Fruit fly (Drosophila melanogaster): ENCODE measurements around the gene CG12531.

The CG12531 gene

dm6 chrX:19704083-19704482 lies 14.6 kb upstream of the CG12531 start, which contains the start of the genes CG14230 and CG14232 (continued):
- TF ChIP-seq CG34224 (GFP tag; IDR thresholded peaks at IDR 0.05; ENCODE audit: partially characterized antibody) = peak; percentile 56; the same call in 2 of the 3 replicates
- TF ChIP-seq ttk (GFP tag; IDR thresholded peaks at IDR 0.05) = no peak
- no peak for TF ChIP-seq grn (GFP tag; optimal IDR thresholded peaks at IDR 0.05)
- no peak for TF ChIP-seq CG12219 (GFP tag; optimal IDR thresholded peaks at IDR 0.05)
- 0 out of 2 replicates have a peak, but pooled peaks have one; percentile 17 for TF ChIP-seq CG8765 (GFP tag; IDR thresholded peaks at IDR 0.05)
- peak; percentile 84 for TF ChIP-seq Sin3A (optimal IDR thresholded peaks at IDR 0.05)
- no peak for TF ChIP-seq Oli (tag; optimal IDR thresholded peaks at IDR 0.05)
- TF ChIP-seq Myb (GFP tag; optimal IDR thresholded peaks at IDR 0.05) = peak; percentile 22
- no peak for TF ChIP-seq CG18599 (GFP tag; optimal IDR thresholded peaks at IDR 0.05)
- no peak for TF ChIP-seq CG14965 (GFP tag; optimal IDR thresholded peaks at IDR 0.05; ENCODE audit: borderline replicate concordance)
- TF ChIP-seq CG10366 (GFP tag; IDR thresholded peaks at IDR 0.05) = no peak
- no peak for TF ChIP-seq pb (GFP tag; optimal IDR thresholded peaks at IDR 0.05)
- peak; percentile 6 for TF ChIP-seq zfh2 (GFP tag; optimal IDR thresholded peaks at IDR 0.05)
- no peak for TF ChIP-seq Hr51 (GFP tag; optimal IDR thresholded peaks at IDR 0.05)
- TF ChIP-seq CG17186 (GFP tag; optimal IDR thresholded peaks at IDR 0.05) = peak; percentile 42
- no peak for TF ChIP-seq Stat92E (GFP tag; optimal IDR thresholded peaks at IDR 0.05)
- peak; percentile 17 for TF ChIP-seq Tbp (GFP tag; optimal IDR thresholded peaks at IDR 0.05)
- no peak for TF ChIP-seq br (optimal IDR thresholded peaks at IDR 0.05)
- TF ChIP-seq hth (optimal IDR thresholded peaks at IDR 0.05) = no peak
- TF ChIP-seq Rfx (GFP tag; IDR thresholded peaks at IDR 0.05) = 0 out of 2 replicates have a peak, but pooled peaks have one; percentile 23
- TF ChIP-seq az2 (GFP tag; optimal IDR thresholded peaks at IDR 0.05) = no peak
- TF ChIP-seq gfzf (GFP tag; optimal IDR thresholded peaks at IDR 0.05) = peak; percentile 87
- TF ChIP-seq NK7.1 (GFP tag; optimal IDR thresholded peaks at IDR 0.05) = no peak
- no peak for TF ChIP-seq CG14441 (GFP tag; IDR thresholded peaks at IDR 0.05)
- TF ChIP-seq CG2678 (tag; optimal IDR thresholded peaks at IDR 0.05) = no peak
- peak; percentile 66 for TF ChIP-seq sens (GFP tag)
- no peak for TF ChIP-seq disco-r (GFP tag; optimal IDR thresholded peaks at IDR 0.05)
- no peak for TF ChIP-seq CG5180 (GFP tag; optimal IDR thresholded peaks at IDR 0.05)
- peak; percentile 89 for TF ChIP-seq stwl (tag; optimal IDR thresholded peaks at IDR 0.05)
- TF ChIP-seq E2f2 (GFP tag; IDR thresholded peaks at IDR 0.05) = peak; percentile 51
- no peak for TF ChIP-seq fd102C (GFP tag; optimal IDR thresholded peaks at IDR 0.05)
- TF ChIP-seq CG2875 (GFP tag; optimal IDR thresholded peaks at IDR 0.05) = no peak
- TF ChIP-seq CG9797 (GFP tag; optimal IDR thresholded peaks at IDR 0.05) = peak; percentile 81
- no peak for TF ChIP-seq p53 (GFP tag; optimal IDR thresholded peaks at IDR 0.05)
- TF ChIP-seq seq (GFP tag; IDR thresholded peaks at IDR 0.05) = no peak
- TF ChIP-seq MESR4 (GFP tag; optimal IDR thresholded peaks at IDR 0.05) = peak; percentile 73
- no peak for TF ChIP-seq B-H1 (GFP tag; IDR thresholded peaks at IDR 0.05)
- no peak for TF ChIP-seq dimm (GFP tag; IDR thresholded peaks at IDR 0.05)
- no peak for TF ChIP-seq tio (GFP tag; optimal IDR thresholded peaks at IDR 0.05)

dm6 chrX:19711936-19712335 lies 6.8 kb upstream of the CG12531 start:
- no peak for TF ChIP-seq tna (GFP tag; IDR thresholded peaks at IDR 0.05; ENCODE audit: partially characterized antibody)
- peak; percentile 28 for TF ChIP-seq CG30020 (tag; optimal IDR thresholded peaks at IDR 0.05)
- TF ChIP-seq ssp (GFP tag; IDR thresholded peaks at IDR 0.05) = 0 out of 2 replicates have a peak, but pooled peaks have one; percentile 25
- peak; percentile 52 for TF ChIP-seq CG17802 (tag; optimal IDR thresholded peaks at IDR 0.05)
- TF ChIP-seq CG4360 (GFP tag; IDR thresholded peaks at IDR 0.05) = peak; percentile 83
